Fruit fly (Drosophila melanogaster): ENCODE results near the gene CG15459.

The CG15459 gene

dm6 chrX:20433345-20434332 is 20.3 kb upstream of the CG15459 start, which contains the start of gene CG1695 (continued):
- TF ChIP-seq bcd (GFP tag; optimal IDR thresholded peaks at IDR 0.05) (peak; percentile 16), pzg (GFP tag; optimal IDR thresholded peaks at IDR 0.05) (peak; percentile 23), CG13287 (GFP tag; IDR thresholded peaks at IDR 0.05; ENCODE audit: partially characterized antibody) (peak; percentile 57), klu (GFP tag; IDR thresholded peaks at IDR 0.05) (no peak), Camta (GFP tag; optimal IDR thresholded peaks at IDR 0.05) (peak; percentile 5), Hr51 (GFP tag; optimal IDR thresholded peaks at IDR 0.05) (peak in 1 of 2 experiments; percentile 39), lab (GFP tag; optimal IDR thresholded peaks at IDR 0.05) (peak; percentile 34), Myb (GFP tag; optimal IDR thresholded peaks at IDR 0.05) (peak; percentile 22), CG15269 (tag; optimal IDR thresholded peaks at IDR 0.05) (peak; percentile 32), CrebB (tag; optimal IDR thresholded peaks at IDR 0.05) (no peak), CG11504 (tag; optimal IDR thresholded peaks at IDR 0.05) (peak; percentile 29), Optix (GFP tag; IDR thresholded peaks at IDR 0.05) (no peak), CG7839 (tag; optimal IDR thresholded peaks at IDR 0.05) (peak; percentile 32), nmo (GFP tag; optimal IDR thresholded peaks at IDR 0.05) (peak; percentile 28), Xbp1 (GFP tag; optimal IDR thresholded peaks at IDR 0.05) (peak; percentile 18), Nf-YC (tag; optimal IDR thresholded peaks at IDR 0.05) (peak; percentile 6), danr (GFP tag; IDR thresholded peaks at IDR 0.05) (no peak), CG11093 (GFP tag; IDR thresholded peaks at IDR 0.05) (no peak), vnd (GFP tag; IDR thresholded peaks at IDR 0.05; ENCODE audit: partially characterized antibody) (no peak), lmd (GFP tag; IDR thresholded peaks at IDR 0.05) (peak; percentile 31; the same call in 1 of the 2 replicates), Med (GFP tag) (peak; percentile 81), esg (GFP tag; conservative IDR thresholded peaks at IDR 0.05) (no peak), CG14710 (tag; optimal IDR thresholded peaks at IDR 0.05) (peak; percentile 20), CG8290 (GFP tag; optimal IDR thresholded peaks at IDR 0.05) (no peak), CG8290 (tag; optimal IDR thresholded peaks at IDR 0.05) (peak in 1 of 2 experiments; percentile 51), Fer1 (GFP tag; optimal IDR thresholded peaks at IDR 0.05) (no peak), so (GFP tag; IDR thresholded peaks at IDR 0.05) (0 out of 3 replicates have a peak, but pooled peaks have one; percentile 9), CG15514 (GFP tag; optimal IDR thresholded peaks at IDR 0.05) (peak; percentile 17), Rx (GFP tag; IDR thresholded peaks at IDR 0.05) (no peak), CG17385 (GFP tag; optimal IDR thresholded peaks at IDR 0.05) (peak; percentile 8), CG2116 (GFP tag; optimal IDR thresholded peaks at IDR 0.05) (peak; percentile 29), CG18619 (GFP tag; optimal IDR thresholded peaks at IDR 0.05) (peak; percentile 19)

- peak; percentile 42 for TF ChIP-seq ewg (GFP tag; optimal IDR thresholded peaks at IDR 0.05)
- TF ChIP-seq CG13624 (GFP tag; optimal IDR thresholded peaks at IDR 0.05) = peak; percentile 88
- TF ChIP-seq gsb-n (tag; optimal IDR thresholded peaks at IDR 0.05) = no peak
- TF ChIP-seq bab2 (GFP tag; optimal IDR thresholded peaks at IDR 0.05) = peak; percentile 85
- peak; percentile 81 for TF ChIP-seq Six4 (GFP tag; optimal IDR thresholded peaks at IDR 0.05)
- peak; percentile 77 for TF ChIP-seq croc (GFP tag; conservative IDR thresholded peaks at IDR 0.05)
- TF ChIP-seq CHES-1-like (GFP tag; optimal IDR thresholded peaks at IDR 0.05) = peak; percentile 29
- peak; percentile 83 for TF ChIP-seq Atf6 (GFP tag; IDR thresholded peaks at IDR 0.05)
- TF ChIP-seq CG4617 (GFP tag; optimal IDR thresholded peaks at IDR 0.05; ENCODE audit: borderline replicate concordance) = peak; percentile 37
- peak; percentile 45; the same call in 1 of the 2 replicates for TF ChIP-seq CG11247 (GFP tag; IDR thresholded peaks at IDR 0.05)
- TF ChIP-seq ind (GFP tag; optimal IDR thresholded peaks at IDR 0.05) = peak; percentile 91
- TF ChIP-seq Bgb (GFP tag; IDR thresholded peaks at IDR 0.05; ENCODE audit: partially characterized antibody) = no peak
- TF ChIP-seq CG2712 (tag; optimal IDR thresholded peaks at IDR 0.05) = peak; percentile 84
- no peak for TF ChIP-seq CG2199 (GFP tag; IDR thresholded peaks at IDR 0.05)
- TF ChIP-seq Sry-β (GFP tag; optimal IDR thresholded peaks at IDR 0.05) = peak; percentile 25
- TF ChIP-seq grn (GFP tag; optimal IDR thresholded peaks at IDR 0.05) = no peak
These were observed 16.3 kb upstream of the CG15459 start, which contains the start of the genes CG11710 and mal for dm6 chrX:20429482-20430204. TSS of gene CG11710 (minus strand) at chrX:20429673. TSS of gene mal (plus strand) at chrX:20429675.
